Worm (Caenorhabditis elegans): Measurements from ENCODE around the gene ril-1.

Gene ril-1

ce11 chrV:14523788-14524582, at the start of gene ril-1:
Gene ril-1, minus strand, starts transcription at chrV:14524129.
- no peak for TF ChIP-seq hlh-17 (GFP tag; optimal IDR thresholded peaks at IDR 0.05; ENCODE audit: borderline replicate concordance)
- no peak for TF ChIP-seq hpl-2 (GFP tag; optimal IDR thresholded peaks at IDR 0.05)
- TF ChIP-seq xbp-1 (tag; optimal IDR thresholded peaks at IDR 0.05), result peak; percentile 15
- TF ChIP-seq lsy-2 (tag; optimal IDR thresholded peaks at IDR 0.05), result peak; percentile 27 to 58
- no peak for TF ChIP-seq nhr-28 (tag; optimal IDR thresholded peaks at IDR 0.05)
- peak; percentile 21 for TF ChIP-seq swsn-7 (tag; optimal IDR thresholded peaks at IDR 0.05)
- TF ChIP-seq skn-1 (tag; optimal IDR thresholded peaks at IDR 0.05), result peak; percentile 40
- peak; percentile 25 for TF ChIP-seq nhr-20 (tag; optimal IDR thresholded peaks at IDR 0.05)
- TF ChIP-seq lin-14 (GFP tag; optimal IDR thresholded peaks at IDR 0.05), result no peak
- TF ChIP-seq mep-1 (tag; optimal IDR thresholded peaks at IDR 0.05), result no peak
- TF ChIP-seq C34B4.2 (tag; optimal IDR thresholded peaks at IDR 0.05), result no peak
- TF ChIP-seq lir-3 (tag; optimal IDR thresholded peaks at IDR 0.05; ENCODE audit: poor library complexity), result no peak
- TF ChIP-seq ztf-11 (tag; optimal IDR thresholded peaks at IDR 0.05), result no peak
- TF ChIP-seq ztf-4 (tag; optimal IDR thresholded peaks at IDR 0.05), result no peak
- TF ChIP-seq dpl-1 (GFP tag; optimal IDR thresholded peaks at IDR 0.05), result peak in 2 of 3 experiments; percentile 30 to 31
- TF ChIP-seq sptf-1 (tag; optimal IDR thresholded peaks at IDR 0.05), result no peak
- no peak for TF ChIP-seq unc-62 (GFP tag; optimal IDR thresholded peaks at IDR 0.05)
- no peak for TF ChIP-seq C04F5.9 (tag; optimal IDR thresholded peaks at IDR 0.05)
- no peak for TF ChIP-seq unc-30 (tag; optimal IDR thresholded peaks at IDR 0.05)
- peak; percentile 67 for TF ChIP-seq nhr-85 (tag)
- no peak for TF ChIP-seq ces-1 (GFP tag; optimal IDR thresholded peaks at IDR 0.05)
- TF ChIP-seq nhr-19 (GFP tag; conservative IDR thresholded peaks at IDR 0.05), result no peak; the same call in 1 of the 2 replicates
- peak; percentile 38 to 41 for TF ChIP-seq efl-1 (optimal IDR thresholded peaks at IDR 0.05)
- TF ChIP-seq efl-1 (GFP tag; optimal IDR thresholded peaks at IDR 0.05 in 1 of 2), result peak; percentile 6 to 85
- no peak for TF ChIP-seq isw-1 (GFP tag; IDR thresholded peaks at IDR 0.05)
- TF ChIP-seq mef-2 (tag; optimal IDR thresholded peaks at IDR 0.05), result no peak
- no peak for TF ChIP-seq aly-2 (tag; optimal IDR thresholded peaks at IDR 0.05)
- TF ChIP-seq dsc-1 (tag; optimal IDR thresholded peaks at IDR 0.05), result peak; percentile 10
- TF ChIP-seq fkh-8 (tag; optimal IDR thresholded peaks at IDR 0.05), result peak; percentile 34
- TF ChIP-seq unc-98 (GFP tag; IDR thresholded peaks at IDR 0.05), result no peak
- TF ChIP-seq rnt-1 (tag; optimal IDR thresholded peaks at IDR 0.05), result peak; percentile 35
- TF ChIP-seq zip-4 (GFP tag; optimal IDR thresholded peaks at IDR 0.05), result no peak
- TF ChIP-seq nhr-77 (tag; optimal IDR thresholded peaks at IDR 0.05), result no peak
- no peak for TF ChIP-seq pax-3 (tag; optimal IDR thresholded peaks at IDR 0.05)
- no peak for TF ChIP-seq lin-39 (tag; optimal IDR thresholded peaks at IDR 0.05)
- TF ChIP-seq grh-1 (GFP tag; IDR thresholded peaks at IDR 0.05), result no peak
- TF ChIP-seq tlp-1 (tag; optimal IDR thresholded peaks at IDR 0.05), result no peak
- TF ChIP-seq nhr-12 (tag; optimal IDR thresholded peaks at IDR 0.05), result no peak
- TF ChIP-seq mdl-1 (tag; optimal IDR thresholded peaks at IDR 0.05), result peak in 1 of 2 experiments; percentile 8
- TF ChIP-seq lin-35 (GFP tag; optimal IDR thresholded peaks at IDR 0.05), result peak; percentile 23 to 57
- TF ChIP-seq fkh-4 (tag; optimal IDR thresholded peaks at IDR 0.05; ENCODE audit: borderline replicate concordance), result no peak
- no peak for TF ChIP-seq fkh-10 (GFP tag; optimal IDR thresholded peaks at IDR 0.05)
- no peak for TF ChIP-seq sup-37 (GFP tag; optimal IDR thresholded peaks at IDR 0.05)
- peak; percentile 44 for TF ChIP-seq nhr-90 (tag; optimal IDR thresholded peaks at IDR 0.05; ENCODE audit: poor library complexity)
- TF ChIP-seq ceh-82 (tag; optimal IDR thresholded peaks at IDR 0.05), result peak; percentile 2 to 40 (median 32)
- TF ChIP-seq vab-15 (tag; optimal IDR thresholded peaks at IDR 0.05), result no peak
- TF ChIP-seq pqm-1 (tag; optimal IDR thresholded peaks at IDR 0.05), result no peak
- TF ChIP-seq ceh-8 (GFP tag; optimal IDR thresholded peaks at IDR 0.05), result no peak
- no peak for TF ChIP-seq unc-86 (tag; optimal IDR thresholded peaks at IDR 0.05)
- TF ChIP-seq nhr-47 (tag; optimal IDR thresholded peaks at IDR 0.05), result peak; percentile 38
- TF ChIP-seq C16A3.4 (tag; optimal IDR thresholded peaks at IDR 0.05), result peak; percentile 53

Measured in whole organism, L1 larva.